Worm (Caenorhabditis elegans) whole organism, L4 larva: ENCODE results near the gene pgph-1.

Experiments used
- F10B5.3 ChIP-seq: sonication (generic microtip); optimal IDR thresholded peaks from 2 replicates; lab custom pipeline; 2016; ENCODE audit warnings: mild to moderate bottlenecking, missing genetic modification characterization, missing compliant biosample characterization
- T20F7.1 ChIP-seq: fragments of 200-800 bp; sonication (Bioruptor generic); optimal IDR thresholded peaks from 2 replicates; lab custom pipeline; 2018; ENCODE audit warnings: mild to moderate bottlenecking, missing genetic modification characterization, missing compliant biosample characterization
- Y5F2A.4 ChIP-seq: fragments of 200-800 bp; sonication (Bioruptor generic); optimal IDR thresholded peaks from 2 replicates; lab custom pipeline; 2018; ENCODE audit warnings: mild to moderate bottlenecking, missing genetic modification characterization, missing compliant biosample characterization
- Y75B8A.6 ChIP-seq: fragments of 200-800 bp; sonication (Bioruptor generic); IDR thresholded peaks from 2 replicates; pipeline ENCODE4 v1.3.6; 2022; ENCODE audit warnings: missing genetic modification reagents, missing genetic modification characterization, missing compliant biosample characterization
- ZK337.2 ChIP-seq: fragments of 200-800 bp; sonication (Bioruptor generic); IDR thresholded peaks from 2 replicates; pipeline ENCODE4 v1.3.6; 2022; ENCODE audit warnings: missing genetic modification reagents, missing genetic modification characterization, missing compliant biosample characterization
- aha-1 ChIP-seq: fragments of 150-350 bp; peaks from one replicate; lab custom pipeline; 2014; ENCODE audit warnings: missing biosample characterization, missing genetic modification characterization
- ceh-20 ChIP-seq: fragments of 200-800 bp; sonication (Bioruptor generic); IDR thresholded peaks from 2 replicates; pipeline ENCODE4 v1.3.6; 2022; ENCODE audit warnings: missing genetic modification reagents, missing genetic modification characterization, missing compliant biosample characterization
- ceh-32 ChIP-seq: sonication (generic microtip); optimal IDR thresholded peaks from 2 replicates; lab custom pipeline; 2016; ENCODE audit warnings: mild to moderate bottlenecking, missing genetic modification characterization, missing compliant biosample characterization; ENCODE audit not compliant: poor library complexity
- ceh-44 ChIP-seq: fragments of 200-800 bp; sonication (Bioruptor generic); IDR thresholded peaks from 2 replicates; pipeline ENCODE4 v1.3.6; 2022; ENCODE audit warnings: missing genetic modification reagents, missing genetic modification characterization, missing compliant biosample characterization
- ceh-82 ChIP-seq: sonication (generic microtip); optimal IDR thresholded peaks from 2 replicates; lab custom pipeline; 2017; ENCODE audit warnings: missing biosample characterization, missing genetic modification characterization
- cey-2 ChIP-seq: sonication (generic microtip); optimal IDR thresholded peaks from 3 replicates; lab custom pipeline; 2017; ENCODE audit warnings: missing genetic modification characterization, mild to moderate bottlenecking, missing compliant biosample characterization, antibody characterized with exemption, borderline replicate concordance; ENCODE audit not compliant: insufficient read depth
- ctbp-1 ChIP-seq: fragments of 200-800 bp; sonication (Bioruptor generic); IDR thresholded peaks from 2 replicates; pipeline ENCODE4 v1.3.6; 2022; ENCODE audit warnings: missing genetic modification reagents, missing genetic modification characterization, missing compliant biosample characterization
- daf-16 ChIP-seq, 3 experiments: sonication (generic microtip); optimal IDR thresholded peaks; 2 replicates each; lab custom pipeline; 2016 to 2017; ENCODE audit warnings: missing genetic modification characterization in 3 of 3, missing genetic modification reagents in 3 of 3, mild to moderate bottlenecking in 2 of 3, missing compliant biosample characterization in 2 of 3, missing biosample characterization in 1 of 3, moderate library complexity in 1 of 3
- dmd-6 ChIP-seq: fragments of 200-800 bp; sonication (Bioruptor generic); IDR thresholded peaks from 2 replicates; pipeline ENCODE4 v1.3.6; 2022; ENCODE audit warnings: missing genetic modification reagents, missing genetic modification characterization, missing compliant biosample characterization
- dve-1 ChIP-seq: sonication (generic microtip); optimal IDR thresholded peaks from 2 replicates; lab custom pipeline; 2017; ENCODE audit warnings: antibody characterized with exemption, mild to moderate bottlenecking, missing genetic modification characterization, missing compliant biosample characterization; ENCODE audit not compliant: insufficient read depth
- fkh-10 ChIP-seq: fragments of 150-350 bp; optimal IDR thresholded peaks from 2 replicates; lab custom pipeline; 2014; ENCODE audit warnings: missing biosample characterization, missing genetic modification reagents, missing genetic modification characterization
- fos-1 ChIP-seq: fragments of 150-350 bp; optimal IDR thresholded peaks from 2 replicates; lab custom pipeline; 2014; ENCODE audit warnings: missing biosample characterization, missing genetic modification characterization
- gei-8 ChIP-seq: fragments of 200-800 bp; sonication (Bioruptor generic); optimal IDR thresholded peaks from 2 replicates; lab custom pipeline; 2018; ENCODE audit warnings: mild to moderate bottlenecking, missing genetic modification characterization, missing compliant biosample characterization
- hif-1 ChIP-seq, 2 experiments: sonication (generic microtip); optimal IDR thresholded peaks; 2 replicates each; lab custom pipeline; 2016 to 2017; ENCODE audit warnings: missing compliant biosample characterization in 2 of 2, missing genetic modification characterization in 2 of 2, missing genetic modification reagents in 2 of 2, missing genotype in 2 of 2, mild to moderate bottlenecking in 1 of 2
- hlh-11 ChIP-seq: fragments of 200-800 bp; sonication (Bioruptor generic); optimal IDR thresholded peaks from 2 replicates; lab custom pipeline; 2018; ENCODE audit warnings: mild to moderate bottlenecking, missing genetic modification characterization, missing compliant biosample characterization
- hlh-30 ChIP-seq: sonication (generic microtip); optimal IDR thresholded peaks from 2 replicates; lab custom pipeline; 2017; ENCODE audit warnings: antibody characterized with exemption, mild to moderate bottlenecking, missing genetic modification characterization, missing compliant biosample characterization; ENCODE audit not compliant: insufficient read depth
- hmg-1.1 ChIP-seq: fragments of 200-800 bp; sonication (Bioruptor generic); IDR thresholded peaks from 2 replicates; pipeline ENCODE4 v1.3.6; 2022; ENCODE audit warnings: missing genetic modification reagents, missing genetic modification characterization, missing compliant biosample characterization
- lim-7 ChIP-seq: fragments of 200-800 bp; sonication (Bioruptor generic); IDR thresholded peaks from 2 replicates; pipeline ENCODE4 v1.3.6; 2022; ENCODE audit warnings: missing genetic modification characterization, missing compliant biosample characterization
- lin-15B ChIP-seq: fragments of 150-350 bp; sonication (generic microtip); optimal IDR thresholded peaks from 3 replicates; lab custom pipeline; 2014; ENCODE audit warnings: missing biosample characterization, missing genetic modification characterization
- lin-38 ChIP-seq: fragments of 200-800 bp; sonication (Bioruptor generic); IDR thresholded peaks from 2 replicates; pipeline ENCODE4 v1.3.6; 2022; ENCODE audit warnings: missing genetic modification reagents, missing genetic modification characterization, missing compliant biosample characterization
- lsy-2 ChIP-seq, 2 experiments: fragments of 150-350 bp in 1 of 2; sonication (generic microtip) in 1 of 2; optimal IDR thresholded peaks; 2 replicates each; lab custom pipeline; 2014 to 2017; ENCODE audit warnings: missing biosample characterization in 2 of 2, missing genetic modification characterization in 2 of 2
- mdt-29 ChIP-seq: fragments of 200-800 bp; sonication (Bioruptor generic); IDR thresholded peaks from 2 replicates; pipeline ENCODE4 v1.3.6; 2022; ENCODE audit warnings: missing genetic modification reagents, missing genetic modification characterization, missing compliant biosample characterization
- mep-1 ChIP-seq: fragments of 150-350 bp; sonication (generic microtip); optimal IDR thresholded peaks from 3 replicates; lab custom pipeline; 2014; ENCODE audit warnings: missing biosample characterization, missing genetic modification characterization
- mes-2 ChIP-seq: sonication (generic microtip); optimal IDR thresholded peaks from 2 replicates; lab custom pipeline; 2016; ENCODE audit warnings: missing genotype, mild to moderate bottlenecking, missing genetic modification characterization, missing compliant biosample characterization; ENCODE audit not compliant: poor library complexity, severe bottlenecking
- mxl-2 ChIP-seq: fragments of 200-800 bp; sonication (Bioruptor generic); conservative IDR thresholded peaks from 2 replicates; pipeline ENCODE4 v1.3.6; 2022; ENCODE audit warnings: missing genetic modification reagents, missing genetic modification characterization, missing compliant biosample characterization
- nhr-102 ChIP-seq: sonication (generic microtip); optimal IDR thresholded peaks from 2 replicates; lab custom pipeline; 2016; ENCODE audit warnings: mild to moderate bottlenecking, missing genetic modification characterization, moderate library complexity, missing compliant biosample characterization
- nhr-11 ChIP-seq: fragments of 150-350 bp; optimal IDR thresholded peaks from 2 replicates; lab custom pipeline; 2014; ENCODE audit warnings: missing biosample characterization, missing genetic modification characterization
- nhr-111 ChIP-seq: fragments of 200-800 bp; sonication (Bioruptor generic); optimal IDR thresholded peaks from 2 replicates; lab custom pipeline; 2018; ENCODE audit warnings: mild to moderate bottlenecking, missing genetic modification characterization, missing compliant biosample characterization
- nhr-25 ChIP-seq: sonication (generic microtip); optimal IDR thresholded peaks from 2 replicates; lab custom pipeline; 2017; ENCODE audit warnings: missing genetic modification characterization, mild to moderate bottlenecking, missing compliant biosample characterization, antibody characterized with exemption, moderate library complexity, borderline replicate concordance; ENCODE audit not compliant: insufficient read depth
- nhr-28 ChIP-seq: fragments of 150-350 bp; optimal IDR thresholded peaks from 2 replicates; lab custom pipeline; 2014; ENCODE audit warnings: missing biosample characterization, missing genetic modification characterization
- nhr-41 ChIP-seq: fragments of 200-800 bp; sonication (Bioruptor generic); IDR thresholded peaks from 2 replicates; pipeline ENCODE4 v1.3.6; 2022; ENCODE audit warnings: missing genetic modification reagents, missing genetic modification characterization, missing compliant biosample characterization
- nhr-6 ChIP-seq: fragments of 150-350 bp; optimal IDR thresholded peaks from 2 replicates; lab custom pipeline; 2014; ENCODE audit warnings: missing biosample characterization, missing genetic modification characterization
- nhr-76 ChIP-seq: fragments of 150-350 bp; optimal IDR thresholded peaks from 2 replicates; lab custom pipeline; 2014; ENCODE audit warnings: missing biosample characterization, missing genetic modification characterization
- nhr-77 ChIP-seq: fragments of 150-350 bp; optimal IDR thresholded peaks from 2 replicates; lab custom pipeline; 2014; ENCODE audit warnings: missing biosample characterization, missing genetic modification characterization
- php-3 ChIP-seq: fragments of 200-800 bp; sonication (Bioruptor generic); IDR thresholded peaks from 2 replicates; pipeline ENCODE4 v1.3.6; 2022; ENCODE audit warnings: missing genetic modification reagents, missing genetic modification characterization, missing compliant biosample characterization
- pqm-1 ChIP-seq: sonication (generic microtip); optimal IDR thresholded peaks from 2 replicates; lab custom pipeline; 2017; ENCODE audit warnings: missing biosample characterization, missing genetic modification characterization
- rbr-2 ChIP-seq: sonication (generic microtip); optimal IDR thresholded peaks from 2 replicates; lab custom pipeline; 2016; ENCODE audit warnings: missing genotype, missing genetic modification characterization, missing compliant biosample characterization
- sdz-12 ChIP-seq: fragments of 200-800 bp; sonication (Bioruptor generic); optimal IDR thresholded peaks from 2 replicates; lab custom pipeline; 2018; ENCODE audit warnings: mild to moderate bottlenecking, missing genetic modification characterization, missing compliant biosample characterization
- snpc-4 ChIP-seq: fragments of 150-350 bp; optimal IDR thresholded peaks from 2 replicates; lab custom pipeline; 2014; ENCODE audit warnings: missing biosample characterization, missing genetic modification characterization
- tag-97 ChIP-seq: fragments of 200-800 bp; sonication (Bioruptor generic); IDR thresholded peaks from 2 replicates; pipeline ENCODE4 v1.3.6; 2022; ENCODE audit warnings: missing genetic modification characterization, missing compliant biosample characterization
- tra-1 ChIP-seq: fragments of 200-800 bp; sonication (Bioruptor generic); IDR thresholded peaks from 2 replicates; pipeline ENCODE4 v1.3.6; 2022; ENCODE audit warnings: missing genetic modification reagents, missing genetic modification characterization, missing compliant biosample characterization
- zfp-2 ChIP-seq: sonication (generic microtip); optimal IDR thresholded peaks from 2 replicates; lab custom pipeline; 2016; ENCODE audit warnings: mild to moderate bottlenecking, missing genetic modification characterization, missing compliant biosample characterization
- zfp-3 ChIP-seq: fragments of 200-800 bp; sonication (Bioruptor generic); conservative IDR thresholded peaks from 2 replicates; pipeline ENCODE4 v1.3.6; 2022; ENCODE audit warnings: missing genetic modification reagents, missing genetic modification characterization, missing compliant biosample characterization
- zip-2 ChIP-seq: fragments of 150-350 bp; optimal IDR thresholded peaks from 2 replicates; lab custom pipeline; 2014; ENCODE audit warnings: missing biosample characterization, missing genetic modification characterization
- ztf-7 ChIP-seq: fragments of 150-350 bp; optimal IDR thresholded peaks from 2 replicates; lab custom pipeline; 2014; ENCODE audit warnings: missing biosample characterization, missing genetic modification characterization

Gene pgph-1

DNA sequence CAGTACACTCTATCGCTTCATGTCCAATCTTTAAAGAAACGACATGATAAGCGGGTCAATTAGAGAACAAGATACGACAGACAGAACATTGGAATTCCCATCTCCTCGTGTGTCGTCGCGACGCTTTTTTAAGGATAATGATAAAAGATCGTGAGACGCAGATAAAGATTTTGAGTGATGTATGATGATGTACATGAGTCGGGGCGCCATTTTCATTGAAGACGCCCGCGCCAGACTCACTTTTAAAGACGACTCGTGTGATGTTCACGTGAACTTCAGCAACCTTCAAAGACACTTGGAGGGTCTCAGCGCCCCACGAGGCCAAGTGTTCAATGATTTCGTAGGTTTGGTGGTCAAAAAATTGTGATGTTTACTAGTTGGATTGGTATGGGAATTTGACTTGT is 15.0 kb upstream of the pgph-1 start:
- TF ChIP-seq Y75B8A.6 (GFP tag; lab: Robert Waterston, UW) = no peak
- no peak for TF ChIP-seq aha-1 (tag; lab: Kevin White, UChicago)
- peak; percentile 15 for TF ChIP-seq T20F7.1 (GFP tag; lab: Kevin White, UChicago)
- no peak for TF ChIP-seq fkh-10 (GFP tag; lab: Kevin White, UChicago)
- TF ChIP-seq tra-1 (GFP tag; lab: Robert Waterston, UW) = peak; percentile 40; the same call in 1 of the 2 replicates
- peak in 1 of 2 experiments; percentile 54 for TF ChIP-seq lsy-2 (tag; optimal IDR thresholded peaks at IDR 0.05; lab: Kevin White, UChicago)
- no peak for TF ChIP-seq ceh-44
- peak; percentile 28 for TF ChIP-seq mep-1
- peak; percentile 32; the same call in 1 of the 2 replicates for TF ChIP-seq lin-38
- peak; percentile 6 to 21 for TF ChIP-seq hif-1 (tag; optimal IDR thresholded peaks at IDR 0.05; lab: Kevin White, UChicago)
- TF ChIP-seq nhr-76 (tag; lab: Kevin White, UChicago) = no peak
- TF ChIP-seq F10B5.3 (tag; lab: Kevin White, UChicago) = no peak
- TF ChIP-seq mxl-2 (GFP tag; lab: Robert Waterston, UW) = peak; percentile 97
- no peak for TF ChIP-seq lin-15B
- TF ChIP-seq lim-7 = no peak
- TF ChIP-seq zfp-2 (tag; lab: Kevin White, UChicago) = no peak
- TF ChIP-seq mdt-29 (GFP tag; lab: Robert Waterston, UW) = no peak
- peak; percentile 80; the same call in 1 of the 2 replicates for TF ChIP-seq ceh-20 (GFP tag; lab: Robert Waterston, UW)
- TF ChIP-seq hlh-30 = peak; percentile 91
- TF ChIP-seq nhr-41 (GFP tag; lab: Robert Waterston, UW) = no peak
- no peak for TF ChIP-seq nhr-11 (tag; lab: Kevin White, UChicago)
- TF ChIP-seq ctbp-1 (GFP tag; lab: Robert Waterston, UW) = no peak
- TF ChIP-seq mes-2 = no peak
- peak; percentile 9 for TF ChIP-seq nhr-77
- no peak for TF ChIP-seq nhr-6
- TF ChIP-seq zfp-3 = no peak
- TF ChIP-seq zip-2 (tag; lab: Kevin White, UChicago) = peak; percentile 18
- TF ChIP-seq dve-1 = peak; percentile 86
- peak; percentile 81 for TF ChIP-seq nhr-28
- TF ChIP-seq php-3 (GFP tag; lab: Robert Waterston, UW) = peak; percentile 61; the same call in 1 of the 2 replicates
- TF ChIP-seq fos-1 (tag; lab: Kevin White, UChicago) = no peak
- TF ChIP-seq hlh-11 (tag; lab: Kevin White, UChicago) = peak; percentile 98
- no peak for TF ChIP-seq ceh-82
- no peak for TF ChIP-seq rbr-2 (tag; lab: Kevin White, UChicago)
- TF ChIP-seq snpc-4 = no peak
- 0 out of 2 replicates have a peak, but pooled peaks have one; percentile 11 for TF ChIP-seq hmg-1.1 (GFP tag; lab: Robert Waterston, UW)
- peak; percentile 17 for TF ChIP-seq ztf-7 (tag; lab: Kevin White, UChicago)
- TF ChIP-seq ZK337.2 (GFP tag; lab: Robert Waterston, UW) = no peak
- peak; percentile 93 for TF ChIP-seq cey-2 (tag; lab: Kevin White, UChicago)
- peak in 1 of 2 experiments; percentile 44 for TF ChIP-seq daf-16 (GFP tag; optimal IDR thresholded peaks at IDR 0.05; lab: Kevin White, UChicago)
- peak; percentile 66 for TF ChIP-seq daf-16 (tag; optimal IDR thresholded peaks at IDR 0.05; lab: Kevin White, UChicago)
- peak; percentile 33 for TF ChIP-seq pqm-1 (tag; lab: Kevin White, UChicago)
- TF ChIP-seq gei-8 = peak; percentile 71
- TF ChIP-seq Y5F2A.4 (GFP tag; lab: Kevin White, UChicago) = no peak
- TF ChIP-seq nhr-25 (tag; lab: Kevin White, UChicago) = peak; percentile 64
- TF ChIP-seq nhr-111 = no peak
- TF ChIP-seq ceh-32 (tag; lab: Kevin White, UChicago) = no peak
- peak; percentile 78 for TF ChIP-seq nhr-102 (tag; lab: Kevin White, UChicago)
- TF ChIP-seq tag-97 (GFP tag; lab: Robert Waterston, UW) = no peak
- peak; percentile 86 for TF ChIP-seq dmd-6 (GFP tag; lab: Robert Waterston, UW)
- TF ChIP-seq sdz-12 (GFP tag; lab: Kevin White, UChicago) = no peak
